Worm (Caenorhabditis elegans) whole organism, L2 larva: ENCODE measurements around the gene R08A2.9.

ENCODE experiments used
- ZK546.5 ChIP-seq: sonication (generic microtip); optimal IDR thresholded peaks from 2 replicates; lab custom pipeline; 2017; ENCODE audit warnings: missing biosample characterization, missing genetic modification characterization
- ama-1 ChIP-seq: fragments of 150-350 bp; optimal IDR thresholded peaks from 2 replicates; lab custom pipeline; 2018; ENCODE audit warnings: inconsistent platforms
- egl-27 ChIP-seq: sonication (generic microtip); optimal IDR thresholded peaks from 3 replicates; lab custom pipeline; 2017; ENCODE audit warnings: missing biosample characterization, missing genetic modification reagents, missing genetic modification characterization
- mdl-1 ChIP-seq, 2 experiments: fragments of 150-350 bp in 1 of 2; sonication (generic microtip) in 1 of 2; optimal IDR thresholded peaks; 2 replicates each; lab custom pipeline; 2017; ENCODE audit warnings: missing biosample characterization in 2 of 2, missing genetic modification characterization in 2 of 2
- nhr-237 ChIP-seq: fragments of 150-350 bp; optimal IDR thresholded peaks from 2 replicates; lab custom pipeline; 2014; ENCODE audit warnings: missing biosample characterization, missing genetic modification characterization
- nhr-77 ChIP-seq: fragments of 150-350 bp; optimal IDR thresholded peaks from 2 replicates; lab custom pipeline; 2014; ENCODE audit warnings: missing biosample characterization, missing genetic modification characterization
- skn-1 ChIP-seq: sonication (generic microtip); optimal IDR thresholded peaks from 2 replicates; lab custom pipeline; 2017; ENCODE audit warnings: missing biosample characterization, missing genetic modification characterization
- snpc-4 ChIP-seq: fragments of 150-350 bp; optimal IDR thresholded peaks from 2 replicates; lab custom pipeline; 2014; ENCODE audit warnings: missing biosample characterization, missing genetic modification characterization
- unc-62 ChIP-seq: fragments of 150-350 bp; optimal IDR thresholded peaks from 2 replicates; lab custom pipeline; 2014; ENCODE audit warnings: missing biosample characterization, missing genetic modification reagents, missing genetic modification characterization
- ztf-11 ChIP-seq: sonication (generic microtip); optimal IDR thresholded peaks from 2 replicates; lab custom pipeline; 2017; ENCODE audit warnings: missing biosample characterization, missing genetic modification characterization
- ztf-4 ChIP-seq: fragments of 150-350 bp; optimal IDR thresholded peaks from 2 replicates; lab custom pipeline; 2014; ENCODE audit warnings: missing biosample characterization, missing genetic modification characterization

- TF ChIP-seq skn-1 (tag; lab: Kevin White, UChicago) (no peak), ztf-4 (tag; lab: Kevin White, UChicago) (peak; percentile 72), ama-1 (no peak), ztf-11 (tag; lab: Kevin White, UChicago) (no peak), nhr-237 (tag; lab: Kevin White, UChicago) (no peak), snpc-4 (tag; lab: Kevin White, UChicago) (no peak), egl-27 (peak; percentile 17), ZK546.5 (no peak), mdl-1 (tag; optimal IDR thresholded peaks at IDR 0.05; lab: Kevin White, UChicago) (peak in 1 of 2 experiments; percentile 47), unc-62 (GFP tag; lab: Kevin White, UChicago) (no peak), nhr-77 (tag; lab: Kevin White, UChicago) (no peak)
Observed at ce11 chrV:14696604-14697307, 11.3 kb upstream of the R08A2.9 start, which contains the start of gene unc-112.
